Worm (Caenorhabditis elegans) whole organism, L3 larva: ENCODE data around the gene mdt-4.

Source experiments
- ZK546.5 ChIP-seq: sonication (generic microtip); optimal IDR thresholded peaks from 2 replicates; lab custom pipeline; 2017; ENCODE audit warnings: missing biosample characterization, missing genetic modification characterization
- aly-2 ChIP-seq: fragments of 150-350 bp; optimal IDR thresholded peaks from 2 replicates; lab custom pipeline; 2014; ENCODE audit warnings: missing biosample characterization, missing genetic modification characterization
- ama-1 ChIP-seq: fragments of 150-350 bp; optimal IDR thresholded peaks from 2 replicates; lab custom pipeline; 2018
- ceh-16 ChIP-seq: sonication (generic microtip); optimal IDR thresholded peaks from 2 replicates; lab custom pipeline; 2017; ENCODE audit warnings: missing biosample characterization, missing genetic modification characterization
- ceh-28 ChIP-seq: fragments of 150-350 bp; optimal IDR thresholded peaks from 2 replicates; lab custom pipeline; 2014; ENCODE audit warnings: missing biosample characterization, missing genetic modification reagents, missing genetic modification characterization
- ceh-82 ChIP-seq: fragments of 150-350 bp; optimal IDR thresholded peaks from 2 replicates; lab custom pipeline; 2014; ENCODE audit warnings: missing biosample characterization, missing genetic modification characterization
- ceh-9 ChIP-seq: sonication (generic microtip); optimal IDR thresholded peaks from 2 replicates; lab custom pipeline; 2018; ENCODE audit warnings: missing biosample characterization, missing genetic modification characterization
- daf-12 ChIP-seq: fragments of 150-350 bp; optimal IDR thresholded peaks from 2 replicates; lab custom pipeline; 2014; ENCODE audit warnings: missing biosample characterization, missing genetic modification reagents, missing genetic modification characterization
- egl-27 ChIP-seq: sonication (generic microtip); optimal IDR thresholded peaks from 4 replicates; lab custom pipeline; 2017; ENCODE audit warnings: missing biosample characterization, missing genetic modification reagents, missing genetic modification characterization
- egl-5 ChIP-seq: fragments of 150-350 bp; optimal IDR thresholded peaks from 2 replicates; lab custom pipeline; 2017; ENCODE audit warnings: missing biosample characterization, missing genetic modification reagents, missing genetic modification characterization, inconsistent platforms
- elt-1 ChIP-seq: fragments of 150-350 bp; optimal IDR thresholded peaks from 2 replicates; lab custom pipeline; 2014; ENCODE audit warnings: missing biosample characterization, missing genetic modification characterization
- elt-2 ChIP-seq: sonication (generic microtip); optimal IDR thresholded peaks from 2 replicates; lab custom pipeline; 2016; ENCODE audit warnings: missing genetic modification reagents, mild to moderate bottlenecking, missing genetic modification characterization, missing compliant biosample characterization
- eor-1 ChIP-seq, 2 experiments: fragments of 150-350 bp; optimal IDR thresholded peaks; 2 replicates each; lab custom pipeline; 2014 to 2018; ENCODE audit warnings: missing biosample characterization in 2 of 2, missing genetic modification characterization in 2 of 2
- fkh-10 ChIP-seq: sonication (generic microtip); optimal IDR thresholded peaks from 2 replicates; lab custom pipeline; 2017; ENCODE audit warnings: missing biosample characterization, missing genetic modification reagents, missing genetic modification characterization
- fkh-2 ChIP-seq: fragments of 150-350 bp; optimal IDR thresholded peaks from 2 replicates; lab custom pipeline; 2014; ENCODE audit warnings: missing biosample characterization, missing genetic modification reagents, missing genetic modification characterization
- fos-1 ChIP-seq: fragments of 150-350 bp; optimal IDR thresholded peaks from 2 replicates; lab custom pipeline; 2014; ENCODE audit warnings: missing biosample characterization, missing genetic modification characterization
- hmg-11 ChIP-seq: sonication (generic microtip); optimal IDR thresholded peaks from 2 replicates; lab custom pipeline; 2016; ENCODE audit warnings: missing genetic modification characterization, missing compliant biosample characterization
- jun-1 ChIP-seq: fragments of 150-350 bp; optimal IDR thresholded peaks from 2 replicates; lab custom pipeline; 2014; ENCODE audit warnings: missing biosample characterization, missing genetic modification reagents, missing genetic modification characterization
- lin-15B ChIP-seq: fragments of 150-350 bp; optimal IDR thresholded peaks from 2 replicates; lab custom pipeline; 2014; ENCODE audit warnings: missing biosample characterization, missing genetic modification characterization
- lin-39 ChIP-seq: fragments of 150-350 bp; optimal IDR thresholded peaks from 2 replicates; lab custom pipeline; 2018; ENCODE audit warnings: missing biosample characterization, missing genetic modification reagents, missing genetic modification characterization
- mml-1 ChIP-seq: fragments of 150-350 bp; sonication (generic microtip); optimal IDR thresholded peaks from 3 replicates; lab custom pipeline; 2014; ENCODE audit warnings: missing biosample characterization, missing genetic modification characterization
- nfya-1 ChIP-seq: sonication (generic microtip); optimal IDR thresholded peaks from 2 replicates; lab custom pipeline; 2017; ENCODE audit warnings: missing genetic modification characterization, mild to moderate bottlenecking, missing compliant biosample characterization, antibody characterized with exemption, moderate library complexity; ENCODE audit not compliant: insufficient read depth
- nhr-12 ChIP-seq: fragments of 150-350 bp; optimal IDR thresholded peaks from 2 replicates; lab custom pipeline; 2014; ENCODE audit warnings: missing biosample characterization, missing genetic modification characterization
- nhr-23 ChIP-seq: fragments of 150-350 bp; optimal IDR thresholded peaks from 2 replicates; lab custom pipeline; 2014; ENCODE audit warnings: missing biosample characterization, missing genetic modification reagents, missing genetic modification characterization
- nhr-237 ChIP-seq: fragments of 150-350 bp; optimal IDR thresholded peaks from 2 replicates; lab custom pipeline; 2014; ENCODE audit warnings: missing biosample characterization, missing genetic modification characterization
- nhr-25 ChIP-seq: sonication (generic microtip); optimal IDR thresholded peaks from 2 replicates; lab custom pipeline; 2017; ENCODE audit warnings: missing biosample characterization, missing genetic modification characterization
- nhr-28 ChIP-seq: fragments of 150-350 bp; optimal IDR thresholded peaks from 2 replicates; lab custom pipeline; 2014; ENCODE audit warnings: missing biosample characterization, missing genetic modification characterization
- nhr-67 ChIP-seq: fragments of 150-350 bp; optimal IDR thresholded peaks from 2 replicates; lab custom pipeline; 2014; ENCODE audit warnings: missing biosample characterization, missing genetic modification characterization
- nhr-76 ChIP-seq: fragments of 150-350 bp; sonication (generic microtip); optimal IDR thresholded peaks from 5 replicates; lab custom pipeline; 2014; ENCODE audit warnings: missing biosample characterization, missing genetic modification characterization
- nhr-77 ChIP-seq: fragments of 150-350 bp; optimal IDR thresholded peaks from 2 replicates; lab custom pipeline; 2014; ENCODE audit warnings: missing biosample characterization, missing genetic modification characterization
- pha-4 ChIP-seq: fragments of 150-350 bp; optimal IDR thresholded peaks from 2 replicates; lab custom pipeline; 2014; ENCODE audit warnings: missing biosample characterization, missing genetic modification reagents, missing genetic modification characterization
- pqm-1 ChIP-seq: fragments of 150-350 bp; optimal IDR thresholded peaks from 2 replicates; lab custom pipeline; 2017; ENCODE audit warnings: missing biosample characterization, missing genetic modification characterization, inconsistent platforms
- sea-2 ChIP-seq: fragments of 150-350 bp; sonication (generic microtip); optimal IDR thresholded peaks from 4 replicates; lab custom pipeline; 2014; ENCODE audit warnings: missing biosample characterization, missing genetic modification reagents, missing genetic modification characterization
- tbx-2 ChIP-seq: sonication (generic microtip); optimal IDR thresholded peaks from 2 replicates; lab custom pipeline; 2016; ENCODE audit warnings: mild to moderate bottlenecking, missing genetic modification characterization, missing compliant biosample characterization
- unc-39 ChIP-seq: sonication (generic microtip); optimal IDR thresholded peaks from 4 replicates; lab custom pipeline; 2017; ENCODE audit warnings: missing biosample characterization, missing genetic modification characterization
- ztf-11 ChIP-seq: fragments of 150-350 bp; optimal IDR thresholded peaks from 2 replicates; lab custom pipeline; 2014; ENCODE audit warnings: missing biosample characterization, missing genetic modification characterization
- ztf-4 ChIP-seq: fragments of 150-350 bp; optimal IDR thresholded peaks from 2 replicates; lab custom pipeline; 2014; ENCODE audit warnings: missing biosample characterization, missing genetic modification characterization

Gene mdt-4

DNA sequence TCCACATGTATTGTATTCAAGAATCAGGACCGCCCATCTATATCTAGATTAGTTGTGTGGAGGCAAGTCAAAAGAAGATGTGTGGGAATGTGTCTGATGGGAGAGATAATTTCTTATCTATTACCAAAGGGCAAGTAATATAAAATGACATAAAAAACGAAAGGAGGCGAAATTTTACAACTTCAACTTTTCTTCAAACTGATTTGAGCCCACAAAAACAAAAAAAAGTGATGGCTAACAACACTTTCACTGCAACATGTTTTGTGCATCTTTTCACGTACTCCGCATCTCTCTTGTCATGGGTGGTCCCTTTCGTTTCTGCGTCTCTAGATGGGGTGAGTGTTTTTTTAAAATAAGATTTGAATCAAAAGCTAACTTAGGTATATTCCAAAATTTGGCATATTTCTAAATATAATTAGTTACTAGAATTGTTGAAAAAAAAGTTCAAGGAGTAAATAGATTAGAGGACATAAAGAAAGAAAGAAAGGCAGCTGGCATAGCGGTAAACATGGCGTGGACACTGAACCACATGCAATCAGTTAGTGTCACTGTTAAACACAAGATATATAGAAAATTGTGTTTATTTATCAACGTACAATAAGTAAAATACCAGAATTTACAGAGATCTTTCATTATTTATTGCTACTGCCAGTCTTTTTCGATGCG lies 2.1 kb downstream of the mdt-4 start, which contains the start of gene ZK546.19:
TSS of gene ZK546.19 (plus strand) at position 186 of the 666 bp plus-strand sequence.
- no peak for TF ChIP-seq ztf-4
- no peak for TF ChIP-seq ceh-9 (tag; lab: Kevin White, UChicago)
- no peak for TF ChIP-seq nhr-77 (tag; lab: Kevin White, UChicago)
- TF ChIP-seq nhr-12 (tag; lab: Kevin White, UChicago), result no peak
- no peak for TF ChIP-seq nhr-28 (tag; lab: Kevin White, UChicago)
- no peak for TF ChIP-seq jun-1
- peak; percentile 71 for TF ChIP-seq elt-2 (tag; lab: Kevin White, UChicago)
- peak; percentile 24 for TF ChIP-seq ama-1 (lab: Kevin White, UChicago)
- peak; percentile 23 for TF ChIP-seq nfya-1 (tag; lab: Kevin White, UChicago)
- TF ChIP-seq nhr-23 (tag; lab: Kevin White, UChicago), result peak; percentile 28
- peak; percentile 59 for TF ChIP-seq pha-4 (tag; lab: Kevin White, UChicago)
- TF ChIP-seq elt-1, result peak; percentile 95
- TF ChIP-seq, all 47 proteins: peak for 6

DNA sequence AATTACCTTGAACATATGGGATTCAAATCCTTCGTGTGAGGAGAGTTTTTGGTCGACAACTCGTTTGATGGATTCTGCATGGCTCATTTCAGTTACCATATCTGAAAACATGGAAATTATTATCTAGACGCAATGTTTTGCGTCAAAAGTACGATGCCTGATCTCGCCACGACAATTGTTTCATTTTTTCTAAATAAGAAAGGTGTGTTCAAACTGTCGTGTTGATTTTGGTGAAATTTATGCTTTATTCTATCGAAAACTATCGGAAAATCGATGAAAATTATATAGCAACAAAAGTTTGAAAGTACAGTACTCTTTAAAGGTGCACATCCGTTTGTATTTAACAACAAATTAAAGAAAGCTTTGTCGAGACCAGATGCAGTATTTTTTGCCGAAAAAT lies 2.7 kb downstream of the mdt-4 start, which contains the start of gene cblc-1:
TSS of gene cblc-1 (minus strand) at position 101 of the 400 bp plus-strand sequence.
- no peak for TF ChIP-seq nhr-76 (tag; lab: Kevin White, UChicago)
- TF ChIP-seq nhr-28 (tag; lab: Kevin White, UChicago), result no peak
- no peak for TF ChIP-seq hmg-11 (tag; lab: Kevin White, UChicago)
- TF ChIP-seq ceh-82, result no peak
- TF ChIP-seq ceh-16 (tag; lab: Kevin White, UChicago), result no peak
- no peak for TF ChIP-seq ceh-9 (tag; lab: Kevin White, UChicago)
- no peak for TF ChIP-seq nfya-1 (tag; lab: Kevin White, UChicago)
- no peak for TF ChIP-seq nhr-67 (tag; lab: Kevin White, UChicago)
- TF ChIP-seq lin-39 (tag; lab: Kevin White, UChicago), result no peak
- no peak for TF ChIP-seq ztf-11 (tag; lab: Kevin White, UChicago)
- TF ChIP-seq egl-5 (tag; lab: Kevin White, UChicago), result no peak
- TF ChIP-seq eor-1 (tag; optimal IDR thresholded peaks at IDR 0.05; lab: Kevin White, UChicago), result no peak
- TF ChIP-seq tbx-2 (tag; lab: Kevin White, UChicago), result no peak
- TF ChIP-seq fkh-2, result no peak
- TF ChIP-seq fkh-10, result no peak
- TF ChIP-seq elt-1, result no peak
- no peak for TF ChIP-seq fos-1 (tag; lab: Kevin White, UChicago)
- no peak for TF ChIP-seq aly-2 (tag; lab: Kevin White, UChicago)

DNA sequence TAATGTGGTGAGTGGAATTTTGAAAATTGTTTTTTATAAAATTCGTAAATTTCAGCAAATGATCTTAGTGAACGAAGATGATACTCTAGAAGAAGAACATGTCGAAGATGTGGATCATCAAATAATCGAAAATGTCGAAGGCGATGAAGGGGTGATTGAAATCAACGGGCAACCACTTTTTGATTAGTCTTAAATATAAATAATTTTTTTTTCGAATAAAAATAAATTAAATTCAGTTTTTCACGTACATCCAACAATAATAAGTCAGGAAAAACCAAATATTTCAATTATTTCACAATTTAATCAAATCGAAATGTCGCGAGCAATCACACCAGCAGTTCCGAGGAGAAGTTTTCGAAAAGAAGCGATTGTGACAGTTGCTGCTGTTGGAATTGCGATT lies 6.0 kb downstream of the mdt-4 start, which contains the start of gene ZK546.4:
TSS of gene ZK546.4 (plus strand) at position 301 of the 400 bp plus-strand sequence.
- TF ChIP-seq ZK546.5 (tag; lab: Kevin White, UChicago), result no peak
- no peak for TF ChIP-seq nfya-1 (tag; lab: Kevin White, UChicago)
- TF ChIP-seq lin-39 (tag; lab: Kevin White, UChicago), result no peak
- no peak for TF ChIP-seq elt-1
- TF ChIP-seq nhr-237, result no peak
- TF ChIP-seq unc-39 (tag; lab: Kevin White, UChicago), result no peak
- no peak for TF ChIP-seq daf-12 (tag; lab: Kevin White, UChicago)
- TF ChIP-seq fkh-10, result no peak
- TF ChIP-seq ceh-28 (tag; lab: Kevin White, UChicago), result no peak
- TF ChIP-seq nhr-25, result no peak
- no peak for TF ChIP-seq pqm-1 (tag; lab: Kevin White, UChicago)
- TF ChIP-seq mml-1 (tag; lab: Kevin White, UChicago), result no peak
- no peak for TF ChIP-seq nhr-77 (tag; lab: Kevin White, UChicago)
- TF ChIP-seq egl-5 (tag; lab: Kevin White, UChicago), result no peak
- TF ChIP-seq lin-15B (tag; lab: Kevin White, UChicago), result no peak
- no peak for TF ChIP-seq sea-2 (GFP tag; lab: Kevin White, UChicago)

DNA sequence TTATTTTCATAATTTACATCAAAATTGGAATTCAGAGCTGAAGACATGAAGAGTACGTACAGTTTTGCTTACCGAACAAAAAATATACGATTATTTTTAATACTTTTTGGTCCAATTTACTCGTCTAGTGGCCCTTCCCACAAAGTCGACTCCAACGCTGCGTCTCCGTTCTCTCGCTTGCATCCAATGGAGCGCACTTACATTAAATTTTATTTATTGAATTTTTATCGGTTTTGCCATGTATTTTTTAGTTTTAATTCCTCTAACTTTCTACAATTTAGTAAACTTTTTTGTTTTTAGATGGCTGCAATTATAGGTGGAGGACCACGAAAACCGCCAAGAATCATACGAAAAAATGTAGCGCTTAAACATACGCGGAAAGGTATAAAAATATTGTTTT lies 8.2 kb downstream of the mdt-4 start, which contains the start of gene ZK546.5:
TSS of gene ZK546.5 (plus strand) at position 301 of the 400 bp plus-strand sequence.
- no peak for TF ChIP-seq eor-1 (tag; optimal IDR thresholded peaks at IDR 0.05; lab: Kevin White, UChicago)
- peak; percentile 1 for TF ChIP-seq lin-15B (tag; lab: Kevin White, UChicago)
- TF ChIP-seq egl-27 (tag; lab: Kevin White, UChicago), result no peak
- TF ChIP-seq nfya-1 (tag; lab: Kevin White, UChicago), result peak; percentile 36
